Worm (Caenorhabditis elegans) whole organism, L3 larva: Measurements from ENCODE around the gene R04B5.11.

Experiments
- ceh-16 ChIP-seq: sonication (generic microtip); optimal IDR thresholded peaks from 2 replicates; lab custom pipeline; 2017; ENCODE audit warnings: missing biosample characterization, missing genetic modification characterization
- ceh-28 ChIP-seq: fragments of 150-350 bp; optimal IDR thresholded peaks from 2 replicates; lab custom pipeline; 2014; ENCODE audit warnings: missing biosample characterization, missing genetic modification reagents, missing genetic modification characterization
- ceh-82 ChIP-seq: fragments of 150-350 bp; optimal IDR thresholded peaks from 2 replicates; lab custom pipeline; 2014; ENCODE audit warnings: missing biosample characterization, missing genetic modification characterization
- ceh-9 ChIP-seq: sonication (generic microtip); optimal IDR thresholded peaks from 2 replicates; lab custom pipeline; 2018; ENCODE audit warnings: missing biosample characterization, missing genetic modification characterization
- daf-12 ChIP-seq: fragments of 150-350 bp; optimal IDR thresholded peaks from 2 replicates; lab custom pipeline; 2014; ENCODE audit warnings: missing biosample characterization, missing genetic modification reagents, missing genetic modification characterization
- egl-27 ChIP-seq: sonication (generic microtip); optimal IDR thresholded peaks from 4 replicates; lab custom pipeline; 2017; ENCODE audit warnings: missing biosample characterization, missing genetic modification reagents, missing genetic modification characterization
- elt-1 ChIP-seq: fragments of 150-350 bp; optimal IDR thresholded peaks from 2 replicates; lab custom pipeline; 2014; ENCODE audit warnings: missing biosample characterization, missing genetic modification characterization
- elt-2 ChIP-seq: sonication (generic microtip); optimal IDR thresholded peaks from 2 replicates; lab custom pipeline; 2016; ENCODE audit warnings: missing genetic modification reagents, mild to moderate bottlenecking, missing genetic modification characterization, missing compliant biosample characterization
- elt-3 ChIP-seq, 3 experiments: fragments of 150-350 bp in 1 of 3; sonication (generic microtip) in 2 of 3; optimal IDR thresholded peaks; 2 replicates in 2 of 3; 4 replicates in 1 of 3; lab custom pipeline; 2014 to 2017; ENCODE audit warnings: missing biosample characterization in 3 of 3, missing genetic modification characterization in 3 of 3
- eor-1 ChIP-seq, 2 experiments: fragments of 150-350 bp; optimal IDR thresholded peaks; 2 replicates each; lab custom pipeline; 2014 to 2018; ENCODE audit warnings: missing biosample characterization in 2 of 2, missing genetic modification characterization in 2 of 2
- fkh-10 ChIP-seq: sonication (generic microtip); optimal IDR thresholded peaks from 2 replicates; lab custom pipeline; 2017; ENCODE audit warnings: missing biosample characterization, missing genetic modification reagents, missing genetic modification characterization
- fkh-2 ChIP-seq: fragments of 150-350 bp; optimal IDR thresholded peaks from 2 replicates; lab custom pipeline; 2014; ENCODE audit warnings: missing biosample characterization, missing genetic modification reagents, missing genetic modification characterization
- fos-1 ChIP-seq: fragments of 150-350 bp; optimal IDR thresholded peaks from 2 replicates; lab custom pipeline; 2014; ENCODE audit warnings: missing biosample characterization, missing genetic modification characterization
- hmg-11 ChIP-seq: sonication (generic microtip); optimal IDR thresholded peaks from 2 replicates; lab custom pipeline; 2016; ENCODE audit warnings: missing genetic modification characterization, missing compliant biosample characterization
- jun-1 ChIP-seq: fragments of 150-350 bp; optimal IDR thresholded peaks from 2 replicates; lab custom pipeline; 2014; ENCODE audit warnings: missing biosample characterization, missing genetic modification reagents, missing genetic modification characterization
- lin-15B ChIP-seq: fragments of 150-350 bp; optimal IDR thresholded peaks from 2 replicates; lab custom pipeline; 2014; ENCODE audit warnings: missing biosample characterization, missing genetic modification characterization
- lin-39 ChIP-seq: fragments of 150-350 bp; optimal IDR thresholded peaks from 2 replicates; lab custom pipeline; 2018; ENCODE audit warnings: missing biosample characterization, missing genetic modification reagents, missing genetic modification characterization
- lsy-12 ChIP-seq: sonication (generic microtip); optimal IDR thresholded peaks from 2 replicates; lab custom pipeline; 2016; ENCODE audit warnings: mild to moderate bottlenecking, missing genetic modification characterization, missing compliant biosample characterization
- mdl-1 ChIP-seq: fragments of 150-350 bp; optimal IDR thresholded peaks from 2 replicates; lab custom pipeline; 2014; ENCODE audit warnings: missing biosample characterization, missing genetic modification characterization
- mml-1 ChIP-seq: fragments of 150-350 bp; sonication (generic microtip); optimal IDR thresholded peaks from 3 replicates; lab custom pipeline; 2014; ENCODE audit warnings: missing biosample characterization, missing genetic modification characterization
- nfya-1 ChIP-seq: sonication (generic microtip); optimal IDR thresholded peaks from 2 replicates; lab custom pipeline; 2017; ENCODE audit warnings: missing genetic modification characterization, mild to moderate bottlenecking, missing compliant biosample characterization, antibody characterized with exemption, moderate library complexity; ENCODE audit not compliant: insufficient read depth
- nhr-12 ChIP-seq: fragments of 150-350 bp; optimal IDR thresholded peaks from 2 replicates; lab custom pipeline; 2014; ENCODE audit warnings: missing biosample characterization, missing genetic modification characterization
- nhr-23 ChIP-seq: fragments of 150-350 bp; optimal IDR thresholded peaks from 2 replicates; lab custom pipeline; 2014; ENCODE audit warnings: missing biosample characterization, missing genetic modification reagents, missing genetic modification characterization
- nhr-237 ChIP-seq: fragments of 150-350 bp; optimal IDR thresholded peaks from 2 replicates; lab custom pipeline; 2014; ENCODE audit warnings: missing biosample characterization, missing genetic modification characterization
- nhr-25 ChIP-seq: sonication (generic microtip); optimal IDR thresholded peaks from 2 replicates; lab custom pipeline; 2017; ENCODE audit warnings: missing biosample characterization, missing genetic modification characterization
- nhr-43 ChIP-seq: sonication (generic microtip); optimal IDR thresholded peaks from 2 replicates; lab custom pipeline; 2016; ENCODE audit warnings: mild to moderate bottlenecking, missing genetic modification characterization, missing compliant biosample characterization; ENCODE audit not compliant: poor library complexity, severe bottlenecking
- nhr-67 ChIP-seq: fragments of 150-350 bp; optimal IDR thresholded peaks from 2 replicates; lab custom pipeline; 2014; ENCODE audit warnings: missing biosample characterization, missing genetic modification characterization
- nhr-76 ChIP-seq: fragments of 150-350 bp; sonication (generic microtip); optimal IDR thresholded peaks from 5 replicates; lab custom pipeline; 2014; ENCODE audit warnings: missing biosample characterization, missing genetic modification characterization
- pha-4 ChIP-seq: fragments of 150-350 bp; optimal IDR thresholded peaks from 2 replicates; lab custom pipeline; 2014; ENCODE audit warnings: missing biosample characterization, missing genetic modification reagents, missing genetic modification characterization
- pqm-1 ChIP-seq: fragments of 150-350 bp; optimal IDR thresholded peaks from 2 replicates; lab custom pipeline; 2017; ENCODE audit warnings: missing biosample characterization, missing genetic modification characterization, inconsistent platforms
- skn-1 ChIP-seq: fragments of 150-350 bp; optimal IDR thresholded peaks from 2 replicates; lab custom pipeline; 2014; ENCODE audit warnings: missing biosample characterization, missing genetic modification characterization
- snpc-4 ChIP-seq: fragments of 150-350 bp; optimal IDR thresholded peaks from 2 replicates; lab custom pipeline; 2014; ENCODE audit warnings: missing biosample characterization, missing genetic modification characterization
- tbx-2 ChIP-seq: sonication (generic microtip); optimal IDR thresholded peaks from 2 replicates; lab custom pipeline; 2016; ENCODE audit warnings: mild to moderate bottlenecking, missing genetic modification characterization, missing compliant biosample characterization
- unc-62 ChIP-seq: fragments of 150-350 bp; sonication (generic microtip); optimal IDR thresholded peaks from 4 replicates; lab custom pipeline; 2014; ENCODE audit warnings: missing biosample characterization, missing genetic modification reagents, missing genetic modification characterization
- zag-1 ChIP-seq: fragments of 150-350 bp; optimal IDR thresholded peaks from 2 replicates; lab custom pipeline; 2014; ENCODE audit warnings: missing biosample characterization, missing genetic modification characterization
- ztf-4 ChIP-seq: fragments of 150-350 bp; optimal IDR thresholded peaks from 2 replicates; lab custom pipeline; 2014; ENCODE audit warnings: missing biosample characterization, missing genetic modification characterization

Gene R04B5.11

DNA sequence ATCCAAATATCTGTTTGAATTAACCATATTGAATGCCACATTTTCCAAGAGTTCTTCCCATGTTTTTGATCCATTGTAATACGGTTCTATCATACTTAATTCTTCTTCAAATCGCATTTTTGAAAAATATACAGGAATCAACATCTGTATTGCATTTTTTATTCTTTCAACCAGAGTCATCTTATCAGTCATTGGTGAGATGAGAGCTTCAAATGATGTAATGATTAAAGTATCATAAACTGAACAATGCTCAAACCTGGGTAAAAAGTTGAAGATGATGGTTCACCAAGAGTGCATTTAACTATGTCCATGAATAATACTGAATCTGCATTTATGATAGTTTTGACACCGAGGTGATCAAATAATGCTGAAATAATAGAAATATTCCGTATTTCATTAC, 12.8 kb upstream of the R04B5.11 start:
- TF ChIP-seq hmg-11 (tag; lab: Kevin White, UChicago) (no peak), pqm-1 (tag; lab: Kevin White, UChicago) (peak; percentile 11), mml-1 (tag; lab: Kevin White, UChicago) (no peak), pha-4 (no peak), ceh-28 (tag; lab: Kevin White, UChicago) (no peak), elt-2 (peak; percentile 69), nhr-67 (tag; lab: Kevin White, UChicago) (no peak), ceh-82 (no peak), fkh-10 (no peak), fos-1 (tag; lab: Kevin White, UChicago) (no peak)

DNA sequence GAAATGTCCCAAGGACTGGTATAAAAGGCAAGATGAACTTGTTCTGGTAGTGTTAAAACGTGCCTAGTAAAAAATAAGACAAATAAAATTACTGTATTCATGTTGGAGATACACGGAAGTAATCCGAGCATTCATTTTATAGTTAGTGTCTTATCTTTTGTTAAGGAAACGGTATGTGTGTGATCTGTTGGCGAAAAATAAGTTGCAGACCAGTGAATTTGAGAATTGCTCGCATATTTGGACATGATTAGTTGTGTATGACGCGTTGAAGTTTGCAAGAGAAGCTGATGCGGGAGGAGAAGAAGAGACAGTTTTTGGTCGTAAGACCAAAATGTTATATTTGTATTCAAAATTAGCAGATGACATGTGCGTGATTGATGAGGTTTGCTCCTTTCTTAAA, 10.9 kb upstream of the R04B5.11 start, which contains the start of gene C08B6.14:
Gene C08B6.14, minus strand, starts transcription at position 101 of the 400 bp plus-strand sequence.
- TF ChIP-seq lsy-12 (tag; lab: Kevin White, UChicago) (no peak), elt-2 (no peak), skn-1 (tag; lab: Kevin White, UChicago) (no peak), nhr-12 (tag; lab: Kevin White, UChicago) (no peak), zag-1 (tag; lab: Kevin White, UChicago) (no peak), lin-39 (tag; lab: Kevin White, UChicago) (no peak), nhr-25 (no peak), fos-1 (tag; lab: Kevin White, UChicago) (no peak)
- TF ChIP-seq, all 47 proteins: peak for 0

DNA sequence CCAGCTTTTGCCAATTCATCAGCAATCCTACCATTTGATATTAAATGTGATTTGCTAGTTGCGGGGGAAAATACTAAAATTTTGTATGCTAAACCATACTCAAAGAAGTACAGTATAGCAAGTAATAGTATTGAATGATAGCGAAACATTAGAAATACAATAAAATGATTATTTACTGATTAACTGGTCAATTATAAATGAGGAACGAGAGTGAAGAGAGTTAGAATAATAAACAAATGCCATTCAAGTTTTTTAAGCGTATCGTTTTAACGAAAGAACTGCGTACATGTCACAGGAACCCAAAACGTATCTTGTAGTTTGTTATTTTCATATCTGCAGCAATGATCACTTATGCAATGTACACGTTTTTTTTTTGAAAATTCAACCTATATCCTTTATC, 7.4 kb upstream of the R04B5.11 start, which contains the start of gene ugt-47:
Gene ugt-47, minus strand, starts transcription at position 169 of the 400 bp plus-strand sequence.
- TF ChIP-seq eor-1 (tag; optimal IDR thresholded peaks at IDR 0.05; lab: Kevin White, UChicago), result no peak
- peak; percentile 61 for TF ChIP-seq elt-2

DNA sequence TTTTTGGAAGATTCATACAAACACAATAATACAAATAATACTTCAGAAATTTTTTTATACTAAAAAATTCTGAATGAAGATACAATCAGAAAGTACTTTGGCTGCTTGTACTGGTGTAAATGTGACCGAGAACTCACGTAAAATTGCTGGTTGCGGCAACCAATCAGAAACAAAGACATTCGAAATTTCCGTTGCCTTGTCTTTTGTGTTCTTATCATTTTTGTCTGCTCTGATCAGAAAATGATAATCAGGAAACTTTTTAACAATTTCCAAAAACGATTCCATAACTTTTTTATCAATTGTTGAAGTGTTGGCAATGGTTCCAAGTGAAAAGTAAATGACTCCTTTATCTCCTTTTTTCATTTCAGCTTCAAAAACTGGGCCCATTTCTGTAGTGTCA, 5.9 kb upstream of the R04B5.11 start:
- TF ChIP-seq pqm-1 (tag; lab: Kevin White, UChicago) (peak; percentile 60), pha-4 (peak; percentile 12), daf-12 (tag; lab: Kevin White, UChicago) (no peak), zag-1 (tag; lab: Kevin White, UChicago) (no peak), elt-2 (peak; percentile 92), lin-15B (tag; lab: Kevin White, UChicago) (no peak), lsy-12 (tag; lab: Kevin White, UChicago) (no peak), nhr-237 (tag; lab: Kevin White, UChicago) (no peak), ceh-9 (tag; lab: Kevin White, UChicago) (no peak), nfya-1 (tag; lab: Kevin White, UChicago) (peak; percentile 62)
- TF ChIP-seq, all 47 proteins: peak for 4

DNA sequence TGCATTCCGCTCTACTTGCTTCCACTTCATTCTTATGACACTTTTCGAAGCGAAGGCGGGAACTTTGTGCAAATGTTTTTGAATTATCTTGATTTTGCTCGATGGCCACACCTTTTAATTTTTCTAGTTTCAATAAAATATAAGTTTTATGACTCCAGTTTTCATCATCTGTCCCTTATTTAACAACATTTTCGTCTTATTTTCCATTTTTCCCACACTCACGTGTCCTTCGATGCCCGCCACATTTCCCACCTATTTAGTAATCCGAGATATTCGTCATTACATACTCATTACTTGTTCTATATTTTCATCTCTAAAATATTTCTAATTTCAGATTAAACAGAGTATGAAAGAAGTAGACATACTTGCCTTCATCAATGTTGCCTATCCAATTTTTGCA, 3.3 kb upstream of the R04B5.11 start, which contains the start of gene srd-49:
Gene srd-49, plus strand, starts transcription at position 301 of the 400 bp plus-strand sequence.
- no peak for TF ChIP-seq mml-1 (tag; lab: Kevin White, UChicago)

DNA sequence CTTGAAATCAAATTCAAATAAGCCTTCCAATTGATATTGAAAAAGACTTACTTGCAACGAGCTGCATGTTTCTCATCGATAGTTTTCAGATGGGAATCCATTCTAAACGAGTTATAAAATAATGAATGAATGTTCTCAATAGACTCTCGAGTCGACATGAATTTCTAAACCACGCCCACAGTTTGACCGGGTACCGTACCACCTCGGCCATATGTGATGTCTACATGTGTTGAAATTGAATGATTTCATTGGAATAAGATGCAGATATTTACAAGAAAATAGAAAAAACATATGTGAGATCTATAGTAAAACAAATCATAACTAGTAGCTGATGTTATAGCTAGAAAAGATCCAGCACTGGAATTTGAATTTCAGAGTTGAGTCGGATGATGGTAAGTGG, 591 bp downstream of the R04B5.11 start, which contains the start of gene R04B5.7:
Gene R04B5.7, minus strand, starts transcription at position 101 of the 400 bp plus-strand sequence.
- TF ChIP-seq skn-1 (tag; lab: Kevin White, UChicago) (no peak), nfya-1 (tag; lab: Kevin White, UChicago) (no peak), nhr-76 (tag; lab: Kevin White, UChicago) (no peak), nhr-23 (tag; lab: Kevin White, UChicago) (no peak), pha-4 (no peak), tbx-2 (tag; lab: Kevin White, UChicago) (no peak), mdl-1 (tag; lab: Kevin White, UChicago) (no peak), mml-1 (tag; lab: Kevin White, UChicago) (no peak), ceh-16 (no peak), lin-39 (tag; lab: Kevin White, UChicago) (no peak), fkh-2 (tag; lab: Kevin White, UChicago) (no peak), elt-2 (no peak), snpc-4 (tag; lab: Kevin White, UChicago) (no peak)
- TF ChIP-seq, all 47 proteins: peak for 0

DNA sequence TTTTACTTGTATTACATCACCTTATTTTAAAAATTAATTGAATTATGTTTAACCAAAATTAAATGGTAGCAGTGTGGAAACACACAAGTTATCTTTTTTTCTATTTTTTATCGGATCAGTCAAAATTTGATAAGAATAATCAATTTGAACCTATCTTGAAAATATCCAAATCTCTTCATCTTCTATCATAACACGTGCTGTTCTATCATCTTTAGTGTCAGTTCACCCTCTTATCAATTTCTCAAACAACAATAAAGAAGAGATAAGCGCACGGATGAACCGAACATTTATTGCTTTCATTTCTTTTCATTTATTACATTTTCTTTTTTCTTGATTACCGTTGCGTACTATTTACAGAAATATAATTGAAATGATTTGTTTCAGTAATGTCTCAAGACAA, 3.9 kb downstream of the R04B5.11 start, which contains the start of gene R04B5.5:
Gene R04B5.5, plus strand, starts transcription at position 378 of the 400 bp plus-strand sequence.
- TF ChIP-seq jun-1 (peak; percentile 39), nhr-43 (peak; percentile 59), elt-2 (peak; percentile 91), pqm-1 (tag; lab: Kevin White, UChicago) (peak; percentile 81), mdl-1 (tag; lab: Kevin White, UChicago) (peak; percentile 18), unc-62 (GFP tag; lab: Kevin White, UChicago) (no peak), nhr-76 (tag; lab: Kevin White, UChicago) (peak; percentile 62), ztf-4 (peak; percentile 61), egl-27 (no peak), nhr-23 (tag; lab: Kevin White, UChicago) (peak; percentile 60), elt-1 (no peak), ceh-28 (tag; lab: Kevin White, UChicago) (peak; percentile 2), elt-3 (tag; optimal IDR thresholded peaks at IDR 0.05; lab: Kevin White, UChicago) (peak in 1 of 3 experiments; percentile 71), lin-15B (tag; lab: Kevin White, UChicago) (no peak), ceh-9 (tag; lab: Kevin White, UChicago) (no peak), nhr-237 (tag; lab: Kevin White, UChicago) (no peak)
